Worm (Caenorhabditis elegans): ENCODE data around the gene F22E12.1.

- TF ChIP-seq snpc-4 (tag; optimal IDR thresholded peaks at IDR 0.05) (no peak), tbx-2 (tag; optimal IDR thresholded peaks at IDR 0.05) (no peak), nhr-11 (tag; optimal IDR thresholded peaks at IDR 0.05) (no peak)
Measured at ce11 chrV:10416925-10417324, 40.2 kb downstream of the F22E12.1 start, which contains the start of gene F15H10.10.
